Fruit fly (Drosophila melanogaster): ENCODE measurements around the gene Gr10b.

Gene Gr10b

DNA sequence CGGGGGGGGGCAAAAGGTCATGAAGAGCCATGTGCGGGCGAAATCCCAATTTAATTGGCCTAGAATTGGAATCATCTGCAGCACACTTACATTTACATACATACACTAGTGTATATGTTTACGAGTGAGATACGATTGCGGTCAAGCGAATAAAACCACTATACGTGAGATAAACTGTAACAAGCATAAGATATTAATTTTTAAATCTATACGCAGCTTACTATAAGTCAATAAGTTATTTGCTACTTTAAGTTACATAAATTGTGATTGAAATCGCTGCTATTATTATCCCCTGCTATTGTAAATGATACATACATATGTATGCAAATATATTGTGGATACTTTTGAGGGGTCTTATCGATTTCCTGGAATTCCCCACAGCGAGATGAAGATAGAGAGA, 33.9 kb downstream of the Gr10b start (continued):
- TF ChIP-seq gfzf (GFP tag; optimal IDR thresholded peaks at IDR 0.05) (no peak), tup (GFP tag; optimal IDR thresholded peaks at IDR 0.05) (no peak), caup (GFP tag; optimal IDR thresholded peaks at IDR 0.05; ENCODE audit: severe bottlenecking) (peak; percentile 11), CG2120 (GFP tag; optimal IDR thresholded peaks at IDR 0.05) (peak; percentile 39), pum (GFP tag; optimal IDR thresholded peaks at IDR 0.05) (peak; percentile 0), Ravus (GFP tag; IDR thresholded peaks at IDR 0.05) (no peak), CG31365 (tag; optimal IDR thresholded peaks at IDR 0.05) (no peak), klu (GFP tag; IDR thresholded peaks at IDR 0.05) (no peak), Xbp1 (GFP tag; optimal IDR thresholded peaks at IDR 0.05) (peak; percentile 19), kay (GFP tag; optimal IDR thresholded peaks at IDR 0.05) (no peak), Lim3 (GFP tag; IDR thresholded peaks at IDR 0.05) (no peak), chif (GFP tag; optimal IDR thresholded peaks at IDR 0.05) (no peak), btn (GFP tag; optimal IDR thresholded peaks at IDR 0.05) (no peak), CG8290 (GFP tag; optimal IDR thresholded peaks at IDR 0.05) (no peak), CG8290 (tag; optimal IDR thresholded peaks at IDR 0.05) (peak in 1 of 2 experiments; percentile 76), ssp (GFP tag; IDR thresholded peaks at IDR 0.05) (no peak), CG5953 (GFP tag; IDR thresholded peaks at IDR 0.05) (0 out of 2 replicates have a peak, but pooled peaks have one; percentile 35), dan (GFP tag; IDR thresholded peaks at IDR 0.05) (no peak), CG12104 (GFP tag; optimal IDR thresholded peaks at IDR 0.05) (no peak), MBD-R2 (GFP tag; IDR thresholded peaks at IDR 0.05) (0 out of 2 replicates have a peak, but pooled peaks have one; percentile 19), disco-r (GFP tag; optimal IDR thresholded peaks at IDR 0.05) (no peak), CG1603 (tag; optimal IDR thresholded peaks at IDR 0.05) (peak; percentile 61), CG4730 (GFP tag; IDR thresholded peaks at IDR 0.05) (no peak), Nf-YA (GFP tag; IDR thresholded peaks at IDR 0.05) (no peak), Nf-YB (GFP tag; optimal IDR thresholded peaks at IDR 0.05) (no peak), CG9609 (GFP tag; optimal IDR thresholded peaks at IDR 0.05) (no peak), cwo (GFP tag; optimal IDR thresholded peaks at IDR 0.05) (peak; percentile 45), hbn (GFP tag; IDR thresholded peaks at IDR 0.05; ENCODE audit: partially characterized antibody) (no peak), seq (GFP tag; IDR thresholded peaks at IDR 0.05) (peak; percentile 68), D (optimal IDR thresholded peaks at IDR 0.05) (no peak), D (GFP tag; optimal IDR thresholded peaks at IDR 0.05) (no peak), CG10366 (GFP tag; IDR thresholded peaks at IDR 0.05) (peak; percentile 16; the same call in 1 of the 2 replicates), sisA (GFP tag; IDR thresholded peaks at IDR 0.05) (peak; percentile 32; the same call in 1 of the 2 replicates), sd (tag; optimal IDR thresholded peaks at IDR 0.05) (no peak), CG9932 (GFP tag; IDR thresholded peaks at IDR 0.05) (peak; percentile 41), NfI (GFP tag; optimal IDR thresholded peaks at IDR 0.05) (peak; percentile 46), NC2β (GFP tag; optimal IDR thresholded peaks at IDR 0.05) (no peak), Sox102F (GFP tag; optimal IDR thresholded peaks at IDR 0.05) (peak; percentile 44), CG2712 (tag; optimal IDR thresholded peaks at IDR 0.05) (peak; percentile 50), crol (GFP tag; IDR thresholded peaks at IDR 0.05) (no peak), CG14441 (GFP tag; IDR thresholded peaks at IDR 0.05) (peak; percentile 60), H15 (GFP tag; IDR thresholded peaks at IDR 0.05) (peak; percentile 40; the same call in 1 of the 3 replicates), Lhr (GFP tag; optimal IDR thresholded peaks at IDR 0.05) (no peak), jigr1 (GFP tag; IDR thresholded peaks at IDR 0.05) (no peak), CG18599 (GFP tag; optimal IDR thresholded peaks at IDR 0.05) (peak; percentile 72), CG17186 (GFP tag; optimal IDR thresholded peaks at IDR 0.05) (no peak), sc (optimal IDR thresholded peaks at IDR 0.05) (no peak), sc (GFP tag; optimal IDR thresholded peaks at IDR 0.05) (no peak), grau (tag; optimal IDR thresholded peaks at IDR 0.05) (peak; percentile 46), Bteb2 (GFP tag; optimal IDR thresholded peaks at IDR 0.05) (peak; percentile 6), Hey (tag; optimal IDR thresholded peaks at IDR 0.05) (no peak), CG16815 (GFP tag; optimal IDR thresholded peaks at IDR 0.05) (no peak)
